Fruit fly (Drosophila melanogaster): ENCODE data around the gene mRpL39.

DNA sequence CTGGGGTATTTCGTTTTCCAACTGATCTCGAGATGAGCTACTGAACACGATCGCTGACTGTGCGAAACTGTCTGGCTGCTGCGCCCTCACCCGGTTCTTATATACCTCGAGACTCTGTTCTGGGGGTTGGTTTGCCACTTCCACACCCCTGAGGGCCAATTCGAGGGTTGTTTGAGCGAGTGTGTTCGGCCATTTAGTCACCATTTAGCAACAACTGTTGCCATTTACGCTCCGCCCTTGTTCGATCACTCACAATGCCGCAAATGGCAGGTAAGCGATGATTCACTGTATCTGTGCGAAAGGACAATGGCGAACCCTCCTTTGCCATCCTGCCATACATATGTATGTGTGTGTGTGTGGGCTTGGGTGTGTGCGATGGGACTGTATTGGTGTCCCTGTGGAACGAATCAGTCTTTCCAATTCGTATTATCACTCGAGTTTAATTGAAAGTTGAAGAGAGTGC is 44.4 kb upstream of the mRpL39 start, which contains the start of gene ind:
- TF ChIP-seq h (optimal IDR thresholded peaks at IDR 0.05), result no peak
- no peak for TF ChIP-seq insv (optimal IDR thresholded peaks at IDR 0.05)
- no peak for TF ChIP-seq Myc (optimal IDR thresholded peaks at IDR 0.05)
- TF ChIP-seq Sin3A (optimal IDR thresholded peaks at IDR 0.05), result no peak

All from Kc167 (cell line).